Worm (Caenorhabditis elegans) whole organism, young adult: Measurements from ENCODE around the gene ilys-1.

Experiments
- F39B2.1 ChIP-seq: fragments of 200-800 bp; sonication (Bioruptor generic); IDR thresholded peaks from 2 replicates; pipeline ENCODE4 v1.3.6; 2022; ENCODE audit warnings: missing genetic modification reagents, missing genetic modification characterization, missing compliant biosample characterization
- K12H6.12 ChIP-seq: fragments of 200-800 bp; sonication (Bioruptor generic); optimal IDR thresholded peaks from 2 replicates; lab custom pipeline; 2018; ENCODE audit warnings: mild to moderate bottlenecking, missing genetic modification characterization, missing compliant biosample characterization
- dox-1 ChIP-seq: fragments of 200-800 bp; sonication (Bioruptor generic); IDR thresholded peaks from 2 replicates; pipeline ENCODE4 v1.3.6; 2022; ENCODE audit warnings: missing genetic modification reagents, missing genetic modification characterization, missing compliant biosample characterization
- hsf-1 ChIP-seq: fragments of 200-800 bp; sonication (Bioruptor generic); IDR thresholded peaks from 2 replicates; pipeline ENCODE4 v1.3.6; 2022; ENCODE audit warnings: missing genetic modification reagents, missing genetic modification characterization, missing compliant biosample characterization
- lir-1 ChIP-seq: fragments of 200-800 bp; sonication (Bioruptor generic); conservative IDR thresholded peaks from 2 replicates; pipeline ENCODE4 v1.3.6; 2022; ENCODE audit warnings: missing genetic modification reagents, missing genetic modification characterization, missing compliant biosample characterization
- rpc-1 ChIP-seq, 2 experiments: fragments of 150-350 bp in 1 of 2; sonication (generic microtip) in 1 of 2; optimal IDR thresholded peaks; 2 replicates each; lab custom pipeline; 2014 to 2018; ENCODE audit warnings: missing biosample characterization in 1 of 2, missing genetic modification characterization in 1 of 2, missing genetic modification reagents in 1 of 2, missing genotype in 1 of 2
- sea-2 ChIP-seq: fragments of 200-800 bp; sonication (Bioruptor generic); IDR thresholded peaks from 2 replicates; pipeline ENCODE4 v1.3.6; 2022; ENCODE audit warnings: missing genetic modification characterization, missing compliant biosample characterization
- ztf-25 ChIP-seq: fragments of 200-800 bp; sonication (Bioruptor generic); IDR thresholded peaks from 2 replicates; pipeline ENCODE4 v1.3.6; 2022; ENCODE audit warnings: missing genetic modification reagents, missing genetic modification characterization, missing compliant biosample characterization

DNA sequence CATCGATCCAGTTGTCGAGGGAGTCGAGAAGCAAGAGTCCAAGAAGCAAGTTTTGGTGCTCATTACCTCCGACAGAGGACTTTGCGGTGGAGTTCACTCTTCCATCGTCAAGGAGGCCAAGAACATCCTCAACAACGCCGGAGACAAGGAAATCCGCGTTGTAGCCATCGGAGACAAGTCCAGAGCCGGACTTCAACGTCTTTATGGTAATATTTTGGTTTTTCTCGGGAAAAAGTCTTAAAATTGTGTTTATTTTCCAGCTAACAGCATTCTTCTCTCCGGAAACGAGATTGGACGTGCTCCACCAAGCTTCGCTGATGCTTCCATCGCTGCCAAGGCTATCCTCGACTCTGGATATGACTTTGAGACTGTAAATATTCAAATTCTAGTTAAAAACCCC lies 25.9 kb downstream of the ilys-1 start:
- TF ChIP-seq sea-2 (GFP tag; lab: Robert Waterston, UW) (no peak), dox-1 (GFP tag; lab: Robert Waterston, UW) (no peak), hsf-1 (GFP tag; lab: Robert Waterston, UW) (no peak), ztf-25 (GFP tag; lab: Robert Waterston, UW) (no peak), rpc-1 (optimal IDR thresholded peaks at IDR 0.05; lab: Kevin White, UChicago) (no peak), rpc-1 (tag; optimal IDR thresholded peaks at IDR 0.05; lab: Kevin White, UChicago) (no peak), K12H6.12 (no peak), lir-1 (GFP tag; lab: Robert Waterston, UW) (no peak), F39B2.1 (GFP tag; lab: Robert Waterston, UW) (no peak)
